Worm (Caenorhabditis elegans): ENCODE measurements around the gene anmt-3.
A peak's percentile ranks its signal among the peaks of the same experiment; 100 is the strongest.

anmt-3 gene

DNA sequence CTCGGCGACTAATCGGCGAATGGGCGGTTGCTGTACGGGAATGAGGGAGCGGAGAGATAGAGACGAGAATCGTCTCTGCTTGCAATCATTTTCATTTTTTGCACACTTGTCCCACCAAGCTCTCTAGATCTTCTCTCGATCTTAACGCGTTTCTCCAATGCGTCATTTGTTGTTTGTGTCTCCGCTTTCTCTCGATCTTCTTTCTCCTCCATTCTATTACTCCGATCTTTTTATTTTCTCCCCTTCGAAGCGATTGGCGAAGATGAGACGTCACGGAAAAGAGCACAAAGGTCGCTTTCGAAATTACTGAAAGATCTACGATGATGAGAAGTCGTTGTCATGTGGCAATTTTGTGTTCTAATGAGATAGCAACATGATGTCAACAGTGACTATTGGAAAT lies 523 bp upstream of the anmt-3 start:
- TF ChIP-seq egl-27 (tag; optimal IDR thresholded peaks at IDR 0.05) (no peak), lsy-2 (tag; optimal IDR thresholded peaks at IDR 0.05) (peak in 1 of 2 experiments; percentile 44), Y55F3AM.14 (GFP tag; optimal IDR thresholded peaks at IDR 0.05) (no peak), snpc-4 (tag; optimal IDR thresholded peaks at IDR 0.05) (no peak), lin-39 (tag; optimal IDR thresholded peaks at IDR 0.05) (no peak), blmp-1 (tag; optimal IDR thresholded peaks at IDR 0.05; ENCODE audit: insufficient read depth) (no peak), F13H6.1 (tag; optimal IDR thresholded peaks at IDR 0.05) (peak; percentile 82), nhr-10 (tag; optimal IDR thresholded peaks at IDR 0.05) (no peak), mbf-1 (tag; optimal IDR thresholded peaks at IDR 0.05) (no peak), nhr-237 (tag; optimal IDR thresholded peaks at IDR 0.05) (no peak), alr-1 (tag; optimal IDR thresholded peaks at IDR 0.05) (no peak), unc-39 (tag; optimal IDR thresholded peaks at IDR 0.05) (no peak), ceh-82 (tag; optimal IDR thresholded peaks at IDR 0.05) (no peak), ama-1 (optimal IDR thresholded peaks at IDR 0.05) (no peak), dmd-4 (tag; optimal IDR thresholded peaks at IDR 0.05) (no peak), mdl-1 (tag; optimal IDR thresholded peaks at IDR 0.05) (no peak), skn-1 (tag; optimal IDR thresholded peaks at IDR 0.05) (no peak), ZK546.5 (tag; optimal IDR thresholded peaks at IDR 0.05) (no peak), gmeb-1 (tag; optimal IDR thresholded peaks at IDR 0.05) (no peak), peb-1 (tag; optimal IDR thresholded peaks at IDR 0.05) (no peak), nhr-25 (tag; optimal IDR thresholded peaks at IDR 0.05) (no peak), elt-1 (tag; optimal IDR thresholded peaks at IDR 0.05) (no peak), sma-9 (GFP tag; optimal IDR thresholded peaks at IDR 0.05) (peak; percentile 46), sma-9 (tag; optimal IDR thresholded peaks at IDR 0.05) (no peak), unc-55 (GFP tag; optimal IDR thresholded peaks at IDR 0.05) (no peak), elt-3 (tag; optimal IDR thresholded peaks at IDR 0.05) (no peak), C34F6.9 (tag; optimal IDR thresholded peaks at IDR 0.05) (peak; percentile 29), ztf-11 (tag; optimal IDR thresholded peaks at IDR 0.05) (no peak), nhr-77 (tag; optimal IDR thresholded peaks at IDR 0.05) (no peak), lin-13 (GFP tag; optimal IDR thresholded peaks at IDR 0.05) (no peak), crh-2 (tag; optimal IDR thresholded peaks at IDR 0.05) (no peak), fos-1 (tag; optimal IDR thresholded peaks at IDR 0.05) (no peak), ceh-16 (tag; optimal IDR thresholded peaks at IDR 0.05) (no peak), mab-5 (tag; optimal IDR thresholded peaks at IDR 0.05) (no peak), nhr-12 (tag; optimal IDR thresholded peaks at IDR 0.05) (no peak), zag-1 (tag; optimal IDR thresholded peaks at IDR 0.05) (no peak), lin-11 (tag; optimal IDR thresholded peaks at IDR 0.05) (no peak), nhr-6 (tag; optimal IDR thresholded peaks at IDR 0.05) (peak; percentile 23), ztf-1 (GFP tag; conservative IDR thresholded peaks at IDR 0.05) (no peak), nhr-129 (tag; optimal IDR thresholded peaks at IDR 0.05) (peak; percentile 73), nhr-11 (tag; optimal IDR thresholded peaks at IDR 0.05) (no peak), R02D3.7 (tag; optimal IDR thresholded peaks at IDR 0.05) (no peak), aly-2 (tag; optimal IDR thresholded peaks at IDR 0.05) (no peak), nhr-21 (tag; optimal IDR thresholded peaks at IDR 0.05) (no peak), ztf-4 (tag; optimal IDR thresholded peaks at IDR 0.05) (no peak), unc-62 (GFP tag; optimal IDR thresholded peaks at IDR 0.05) (no peak), sem-4 (tag; optimal IDR thresholded peaks at IDR 0.05) (no peak), sma-3 (GFP tag; optimal IDR thresholded peaks at IDR 0.05) (no peak), nhr-23 (tag; optimal IDR thresholded peaks at IDR 0.05) (no peak)

ce11 chrV:9952396-9952795 lies 5.7 kb downstream of the anmt-3 start, which contains the start of gene mam-5:
mam-5 (plus strand) TSS chrV:9952699.
- TF ChIP-seq F13H6.1 (tag; optimal IDR thresholded peaks at IDR 0.05): no peak
- TF ChIP-seq elt-3 (tag; optimal IDR thresholded peaks at IDR 0.05): no peak
- no peak for TF ChIP-seq ceh-82 (tag; optimal IDR thresholded peaks at IDR 0.05)
- no peak for TF ChIP-seq lin-11 (tag; optimal IDR thresholded peaks at IDR 0.05)
- TF ChIP-seq nhr-12 (tag; optimal IDR thresholded peaks at IDR 0.05): no peak

Data from whole organism, L2 larva.